Fruit fly (Drosophila melanogaster) whole organism, prepupa: ENCODE data around the gene Osi9.

Experiments used
- Blimp-1 ChIP-seq: fragments of 200-800 bp; sonication (Bioruptor generic); optimal IDR thresholded peaks from 3 replicates; lab custom pipeline; 2017; ENCODE audit warnings: missing biosample characterization, missing genetic modification characterization, mild to moderate bottlenecking, moderate library complexity, missing genetic modification reagents
- CG10631 ChIP-seq: fragments of 200-800 bp; sonication (Bioruptor generic); optimal IDR thresholded peaks from 2 replicates; lab custom pipeline; 2016; ENCODE audit warnings: missing biosample characterization, missing genetic modification characterization
- CG10669 ChIP-seq: fragments of 200-800 bp; sonication (Bioruptor generic); optimal IDR thresholded peaks from 3 replicates; lab custom pipeline; 2018; ENCODE audit warnings: missing biosample characterization, mild to moderate bottlenecking, missing genetic modification characterization, moderate library complexity
- CG11294 ChIP-seq: fragments of 200-800 bp; sonication (Bioruptor generic); IDR thresholded peaks from 2 replicates; pipeline ENCODE4 v1.3.6; 2022; ENCODE audit warnings: missing biosample characterization, missing genetic modification characterization
- CG15336 ChIP-seq: fragments of 200-800 bp; sonication (Bioruptor generic); IDR thresholded peaks from 2 replicates; pipeline ENCODE4 v1.3.6; 2022; ENCODE audit warnings: missing biosample characterization, missing genetic modification characterization
- CG1621 ChIP-seq: fragments of 200-800 bp; sonication (Bioruptor generic); optimal IDR thresholded peaks from 3 replicates; lab custom pipeline; 2018; ENCODE audit warnings: missing biosample characterization, mild to moderate bottlenecking, missing genetic modification characterization
- CG16779 ChIP-seq: fragments of 200-800 bp; sonication (Bioruptor generic); optimal IDR thresholded peaks from 3 replicates; lab custom pipeline; 2017; ENCODE audit warnings: missing biosample characterization, mild to moderate bottlenecking, missing genetic modification characterization
- CG3032 ChIP-seq: fragments of 200-800 bp; optimal IDR thresholded peaks from 2 replicates; lab custom pipeline; 2019; ENCODE audit warnings: missing biosample characterization, mild to moderate bottlenecking, missing genetic modification characterization, moderate library complexity
- CG31627 ChIP-seq: fragments of 200-800 bp; sonication (Bioruptor generic); optimal IDR thresholded peaks from 3 replicates; lab custom pipeline; 2016; ENCODE audit warnings: missing biosample characterization, missing genetic modification characterization
- CG32006 ChIP-seq: fragments of 200-800 bp; sonication (Bioruptor generic); optimal IDR thresholded peaks from 3 replicates; lab custom pipeline; 2017; ENCODE audit warnings: missing biosample characterization, mild to moderate bottlenecking, missing genetic modification characterization
- CG3919 ChIP-seq: fragments of 200-800 bp; sonication (Bioruptor generic); optimal IDR thresholded peaks from 3 replicates; lab custom pipeline; 2016; ENCODE audit warnings: missing biosample characterization, missing genetic modification characterization
- CG6163 ChIP-seq: fragments of 200-800 bp; sonication (Bioruptor generic); IDR thresholded peaks from 3 replicates; pipeline ENCODE4 v1.3.6; 2022; ENCODE audit warnings: missing biosample characterization, missing genetic modification characterization
- CG6276 ChIP-seq: fragments of 200-800 bp; sonication (Bioruptor generic); optimal IDR thresholded peaks from 2 replicates; lab custom pipeline; 2017; ENCODE audit warnings: missing biosample characterization, mild to moderate bottlenecking, missing genetic modification characterization
- CG6792 ChIP-seq: fragments of 200-800 bp; sonication (Bioruptor generic); optimal IDR thresholded peaks from 3 replicates; lab custom pipeline; 2016; ENCODE audit warnings: missing biosample characterization, missing genetic modification characterization
- CG6808 ChIP-seq: fragments of 200-800 bp; sonication (Bioruptor generic); optimal IDR thresholded peaks from 3 replicates; lab custom pipeline; 2017; ENCODE audit warnings: missing biosample characterization, missing genetic modification characterization, mild to moderate bottlenecking, moderate library complexity, missing genetic modification reagents
- CG6854 ChIP-seq: fragments of 200-800 bp; sonication (Bioruptor generic); optimal IDR thresholded peaks from 2 replicates; lab custom pipeline; 2017; ENCODE audit warnings: missing biosample characterization, mild to moderate bottlenecking, missing genetic modification characterization
- CG8319 ChIP-seq: fragments of 200-800 bp; sonication (Bioruptor generic); optimal IDR thresholded peaks from 3 replicates; lab custom pipeline; 2016; ENCODE audit warnings: missing biosample characterization, missing genetic modification characterization
- CG8632 ChIP-seq: fragments of 200-800 bp; sonication (Bioruptor generic); optimal IDR thresholded peaks from 3 replicates; lab custom pipeline; 2016; ENCODE audit warnings: missing biosample characterization, missing genetic modification characterization
- Eip78C ChIP-seq: fragments of 200-800 bp; sonication (Bioruptor generic); peaks from one replicate; lab custom pipeline; 2016; ENCODE audit warnings: missing biosample characterization, missing genetic modification characterization
- Eip93F ChIP-seq: fragments of 200-800 bp; sonication (Bioruptor generic); optimal IDR thresholded peaks from 2 replicates; lab custom pipeline; 2016; ENCODE audit warnings: missing biosample characterization, mild to moderate bottlenecking, missing genetic modification characterization
- Gug ChIP-seq: fragments of 200-800 bp; sonication (Bioruptor generic); IDR thresholded peaks from 2 replicates; pipeline ENCODE4 v1.3.6; 2022; ENCODE audit warnings: missing biosample characterization, missing genetic modification characterization
- Hr38 ChIP-seq: sonication (Bioruptor generic); optimal IDR thresholded peaks from 2 replicates; lab custom pipeline; 2016; ENCODE audit warnings: missing biosample characterization, missing genetic modification characterization
- Hr39 ChIP-seq: fragments of 200-800 bp; sonication (Bioruptor generic); optimal IDR thresholded peaks from 2 replicates; lab custom pipeline; 2016; ENCODE audit warnings: missing biosample characterization, missing genetic modification characterization
- Hr4 ChIP-seq: fragments of 200-800 bp; sonication (Bioruptor generic); optimal IDR thresholded peaks from 3 replicates; lab custom pipeline; 2016; ENCODE audit warnings: missing biosample characterization, missing genetic modification characterization
- OdsH ChIP-seq: fragments of 200-800 bp; sonication (Bioruptor generic); optimal IDR thresholded peaks from 3 replicates; lab custom pipeline; 2016; ENCODE audit warnings: missing biosample characterization, missing genetic modification characterization
- Sox102F ChIP-seq: fragments of 200-800 bp; sonication (Bioruptor generic); optimal IDR thresholded peaks from 2 replicates; lab custom pipeline; 2016; ENCODE audit warnings: missing biosample characterization, mild to moderate bottlenecking, missing genetic modification characterization
- Sox14 ChIP-seq: fragments of 200-800 bp; sonication (Bioruptor generic); optimal IDR thresholded peaks from 3 replicates; lab custom pipeline; 2016; ENCODE audit warnings: missing biosample characterization, missing genetic modification characterization
- Sox15 ChIP-seq: fragments of 200-800 bp; sonication (Bioruptor generic); optimal IDR thresholded peaks from 3 replicates; lab custom pipeline; 2016; ENCODE audit warnings: missing biosample characterization, missing genetic modification characterization
- acj6 ChIP-seq: fragments of 200-800 bp; sonication (Bioruptor generic); optimal IDR thresholded peaks from 3 replicates; lab custom pipeline; 2016; ENCODE audit warnings: missing biosample characterization, missing genetic modification characterization
- dac ChIP-seq: fragments of 200-800 bp; sonication (Bioruptor generic); optimal IDR thresholded peaks from 2 replicates; lab custom pipeline; 2017; ENCODE audit warnings: missing biosample characterization, mild to moderate bottlenecking, missing genetic modification characterization
- dsx ChIP-seq: fragments of 200-800 bp; optimal IDR thresholded peaks from 3 replicates; lab custom pipeline; 2019; ENCODE audit warnings: missing biosample characterization, mild to moderate bottlenecking, missing genetic modification characterization, moderate library complexity; ENCODE audit not compliant: poor library complexity, severe bottlenecking
- eg ChIP-seq: fragments of 200-800 bp; sonication (Bioruptor generic); IDR thresholded peaks from 3 replicates; pipeline ENCODE4 v1.3.6; 2022; ENCODE audit warnings: missing biosample characterization, missing genetic modification characterization
- esn ChIP-seq: fragments of 200-800 bp; sonication (Bioruptor generic); optimal IDR thresholded peaks from 2 replicates; lab custom pipeline; 2016; ENCODE audit warnings: missing biosample characterization, mild to moderate bottlenecking, missing genetic modification characterization, moderate library complexity
- fd59A ChIP-seq: fragments of 200-800 bp; sonication (Bioruptor generic); optimal IDR thresholded peaks from 2 replicates; lab custom pipeline; 2017; ENCODE audit warnings: missing biosample characterization, mild to moderate bottlenecking, missing genetic modification characterization, missing genetic modification reagents
- fd85E ChIP-seq: fragments of 200-800 bp; sonication (Bioruptor generic); optimal IDR thresholded peaks from 3 replicates; lab custom pipeline; 2016; ENCODE audit warnings: missing biosample characterization, missing genetic modification characterization
- fkh ChIP-seq: fragments of 200-800 bp; sonication (Bioruptor generic); optimal IDR thresholded peaks from 3 replicates; lab custom pipeline; 2017; ENCODE audit warnings: missing biosample characterization, mild to moderate bottlenecking, missing genetic modification characterization, moderate library complexity
- net ChIP-seq: fragments of 200-800 bp; sonication (Bioruptor generic); optimal IDR thresholded peaks from 3 replicates; lab custom pipeline; 2016; ENCODE audit warnings: missing biosample characterization, missing genetic modification characterization
- pdm3 ChIP-seq: fragments of 200-800 bp; sonication (Bioruptor generic); optimal IDR thresholded peaks from 3 replicates; lab custom pipeline; 2016; ENCODE audit warnings: missing biosample characterization, missing genetic modification characterization
- salr ChIP-seq, 2 experiments: fragments of 200-800 bp; sonication (Bioruptor generic); optimal IDR thresholded peaks; 3 replicates each; lab custom pipeline; 2016 to 2018; ENCODE audit warnings: missing biosample characterization in 2 of 2, missing genetic modification characterization in 2 of 2, mild to moderate bottlenecking in 1 of 2
- ss ChIP-seq, 2 experiments: fragments of 200-800 bp; sonication (Bioruptor generic); optimal IDR thresholded peaks; 2 replicates in 1 of 2; 3 replicates in 1 of 2; lab custom pipeline; 2017 to 2018; ENCODE audit warnings: mild to moderate bottlenecking in 2 of 2, missing biosample characterization in 2 of 2, missing genetic modification characterization in 2 of 2, moderate library complexity in 1 of 2
- svp ChIP-seq: fragments of 200-800 bp; sonication (Bioruptor generic); peaks from one replicate; lab custom pipeline; 2016; ENCODE audit warnings: missing biosample characterization, missing genetic modification characterization
- topi ChIP-seq: fragments of 200-800 bp; sonication (Bioruptor generic); optimal IDR thresholded peaks from 3 replicates; lab custom pipeline; 2016; ENCODE audit warnings: missing biosample characterization, missing genetic modification characterization
- vri ChIP-seq: fragments of 200-800 bp; sonication (Bioruptor generic); optimal IDR thresholded peaks from 3 replicates; lab custom pipeline; 2016; ENCODE audit warnings: missing biosample characterization, mild to moderate bottlenecking, missing genetic modification characterization

Gene Osi9

DNA sequence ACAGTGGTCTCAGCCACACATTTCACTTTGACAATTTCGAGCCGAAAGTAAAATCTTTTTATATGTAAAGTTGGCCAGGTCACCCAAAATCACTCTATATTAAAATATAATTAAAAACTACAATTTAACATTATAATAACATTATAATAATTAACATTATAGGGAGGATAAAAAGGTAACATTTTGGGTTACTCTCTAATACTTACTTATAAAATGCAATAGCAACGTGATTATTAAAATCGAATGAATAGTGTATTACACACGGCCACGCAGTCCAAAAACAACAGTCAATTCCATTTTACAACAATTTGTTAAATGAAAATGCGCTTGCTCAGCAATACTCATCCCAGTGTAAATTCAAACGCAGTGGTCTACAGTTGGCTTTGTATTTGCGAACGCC lies 37.9 kb upstream of the Osi9 start (continued):
- TF ChIP-seq svp (GFP tag; lab: Kevin White, UChicago) (no peak), CG6163 (GFP tag; lab: Robert Waterston, UW) (no peak), salr (GFP tag; optimal IDR thresholded peaks at IDR 0.05; lab: Kevin White, UChicago) (peak in 1 of 2 experiments; percentile 21), CG10631 (GFP tag; lab: Kevin White, UChicago) (no peak), Hr4 (GFP tag; lab: Kevin White, UChicago) (peak; percentile 26), ss (GFP tag; optimal IDR thresholded peaks at IDR 0.05; lab: Kevin White, UChicago) (no peak), Hr38 (GFP tag; lab: Kevin White, UChicago) (no peak), Eip78C (peak; percentile 68), esn (GFP tag; lab: Kevin White, UChicago) (no peak), CG10669 (no peak), pdm3 (GFP tag; lab: Kevin White, UChicago) (no peak), dsx (GFP tag; lab: Kevin White, UChicago) (no peak), Sox15 (GFP tag; lab: Kevin White, UChicago) (no peak), Gug (GFP tag; lab: Robert Waterston, UW) (no peak), acj6 (GFP tag; lab: Kevin White, UChicago) (peak; percentile 18), Sox102F (no peak), topi (GFP tag; lab: Kevin White, UChicago) (no peak), fkh (no peak), CG6792 (GFP tag; lab: Kevin White, UChicago) (no peak), Blimp-1 (GFP tag; lab: Kevin White, UChicago) (no peak), CG6276 (GFP tag; lab: Kevin White, UChicago) (peak; percentile 33), net (GFP tag; lab: Kevin White, UChicago) (no peak), CG3919 (peak; percentile 5), eg (no peak), Sox14 (GFP tag; lab: Kevin White, UChicago) (no peak), CG31627 (GFP tag; lab: Kevin White, UChicago) (no peak), OdsH (peak; percentile 10), CG15336 (GFP tag; lab: Robert Waterston, UW) (0 out of 2 replicates have a peak, but pooled peaks have one; percentile 25)

DNA sequence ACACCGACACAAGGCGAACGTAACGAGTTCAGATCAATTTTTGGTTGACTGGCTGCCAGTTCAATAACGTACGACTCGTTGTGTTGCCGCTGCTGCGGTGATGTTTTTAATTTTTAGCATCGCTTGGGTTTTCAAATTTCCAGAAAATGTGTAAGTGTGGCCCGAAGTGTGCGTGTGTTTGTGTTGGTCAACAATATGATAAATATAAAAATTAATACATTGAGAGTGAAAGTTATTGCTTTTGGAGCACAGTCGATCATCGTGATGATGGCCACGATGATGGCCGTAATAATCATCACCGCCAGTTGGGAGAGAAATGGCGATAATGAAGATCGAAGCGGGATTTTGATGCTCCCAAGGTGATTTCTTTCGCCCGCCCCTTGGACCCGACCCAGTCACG lies 33.9 kb upstream of the Osi9 start:
- TF ChIP-seq fd59A (GFP tag; lab: Kevin White, UChicago) (no peak), fd85E (GFP tag; lab: Kevin White, UChicago) (no peak), Eip78C (peak; percentile 9), Sox102F (no peak), Eip93F (GFP tag; lab: Kevin White, UChicago) (no peak), Blimp-1 (GFP tag; lab: Kevin White, UChicago) (peak; percentile 59), CG3032 (tag; lab: Kevin White, UChicago) (no peak), CG16779 (tag; lab: Kevin White, UChicago) (no peak)

DNA sequence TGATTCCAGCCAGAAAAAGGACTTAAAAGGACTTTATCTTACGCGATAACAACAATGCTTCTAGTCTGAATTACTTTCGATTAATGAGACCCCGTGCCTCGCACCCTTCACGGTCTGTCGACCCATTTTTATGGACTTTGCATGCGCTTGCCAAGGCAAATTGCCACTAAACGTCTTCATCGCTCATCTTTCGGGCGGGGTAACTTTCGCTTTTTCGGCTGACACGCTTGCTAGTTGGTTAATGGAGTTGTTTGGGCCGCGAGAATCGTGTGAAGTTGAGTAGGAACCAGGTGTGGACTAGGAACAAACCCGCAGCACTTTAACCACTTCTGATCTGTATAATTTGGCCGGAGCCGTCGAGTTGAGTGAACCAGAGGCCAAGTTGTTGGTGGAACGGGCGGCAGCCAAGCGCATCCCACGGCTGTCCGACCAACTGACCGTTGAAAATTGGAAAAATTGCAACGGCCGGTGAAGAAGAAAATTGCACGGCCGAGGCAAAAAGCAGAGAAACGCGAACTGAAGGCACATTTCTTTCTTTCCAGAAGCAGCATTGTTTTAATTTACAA lies 32.9 kb upstream of the Osi9 start, which contains the start of gene Osi5:
Osi5 (plus strand) TSS at position 516 of the 566 bp plus-strand sequence.
- TF ChIP-seq dac: no peak
- TF ChIP-seq ss (GFP tag; optimal IDR thresholded peaks at IDR 0.05; lab: Kevin White, UChicago): peak in 1 of 2 experiments; percentile 16

DNA sequence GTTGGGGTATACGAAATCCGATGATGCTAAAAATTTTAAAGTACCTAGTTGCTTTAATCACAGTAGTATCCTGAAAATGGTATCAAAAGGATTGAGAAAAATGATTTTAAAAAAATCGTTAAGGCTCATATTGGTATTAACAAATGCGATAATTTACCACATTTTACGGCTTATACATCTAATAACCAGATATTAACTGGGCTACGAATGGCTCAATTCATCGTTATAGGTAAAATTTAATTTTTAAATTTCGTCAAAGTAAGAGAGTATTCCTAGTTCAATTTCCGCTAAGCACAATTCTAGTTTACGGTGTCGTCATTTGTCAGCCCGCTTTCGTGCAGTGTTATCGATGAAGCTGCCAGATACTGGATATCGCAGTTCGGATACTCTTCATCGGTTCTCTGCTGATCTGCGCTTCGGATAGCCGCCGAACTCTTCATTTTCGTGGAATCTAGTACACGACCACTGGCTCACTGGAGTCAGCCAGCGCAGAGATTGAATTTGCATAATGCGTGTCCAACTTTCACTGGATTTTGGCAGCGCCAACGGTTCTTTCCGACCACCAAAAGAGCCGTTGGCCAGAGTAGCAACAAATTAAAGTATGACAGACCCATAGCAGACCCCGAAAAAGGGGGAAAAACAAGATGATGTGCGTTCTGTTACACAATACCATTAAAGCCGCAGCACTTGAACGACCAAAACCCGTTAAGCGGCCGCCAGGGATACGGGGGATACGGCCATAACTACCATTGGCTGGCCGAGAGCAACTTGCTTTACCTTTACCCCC lies 30.8 kb upstream of the Osi9 start:
- TF ChIP-seq CG8319 (GFP tag; lab: Kevin White, UChicago) (no peak), vri (GFP tag; lab: Kevin White, UChicago) (no peak), esn (GFP tag; lab: Kevin White, UChicago) (no peak), CG6163 (GFP tag; lab: Robert Waterston, UW) (no peak), CG32006 (peak; percentile 86), CG6808 (no peak), Blimp-1 (GFP tag; lab: Kevin White, UChicago) (peak; percentile 72), CG1621 (tag; lab: Kevin White, UChicago) (no peak), Hr39 (no peak), CG6276 (GFP tag; lab: Kevin White, UChicago) (no peak), OdsH (peak; percentile 60), CG6792 (GFP tag; lab: Kevin White, UChicago) (peak; percentile 46), CG3032 (tag; lab: Kevin White, UChicago) (no peak), CG6854 (GFP tag; lab: Kevin White, UChicago) (peak; percentile 24), Eip93F (GFP tag; lab: Kevin White, UChicago) (no peak), CG11294 (no peak), salr (GFP tag; optimal IDR thresholded peaks at IDR 0.05; lab: Kevin White, UChicago) (peak in 1 of 2 experiments; percentile 32), Eip78C (peak; percentile 79), CG8632 (GFP tag; lab: Kevin White, UChicago) (peak; percentile 28), Sox14 (GFP tag; lab: Kevin White, UChicago) (peak; percentile 9)
